Worm (Caenorhabditis elegans) whole organism, late embryonic: ENCODE results near the gene chil-9.

ENCODE experiments used
- ama-1 ChIP-seq: fragments of 150-350 bp; optimal IDR thresholded peaks from 2 replicates; lab custom pipeline; 2014
- ceh-18 ChIP-seq: sonication (generic microtip); optimal IDR thresholded peaks from 2 replicates; lab custom pipeline; 2016; ENCODE audit warnings: missing genetic modification characterization, missing compliant biosample characterization
- elt-2 ChIP-seq: sonication (generic microtip); optimal IDR thresholded peaks from 2 replicates; lab custom pipeline; 2016; ENCODE audit warnings: missing genetic modification reagents, missing genetic modification characterization, missing compliant biosample characterization
- gmeb-2 ChIP-seq: sonication (generic microtip); optimal IDR thresholded peaks from 2 replicates; lab custom pipeline; 2016; ENCODE audit warnings: missing genetic modification characterization, inconsistent platforms, missing compliant biosample characterization
- lin-11 ChIP-seq: fragments of 200-800 bp; sonication (Bioruptor generic); optimal IDR thresholded peaks from 2 replicates; lab custom pipeline; 2018; ENCODE audit warnings: mild to moderate bottlenecking, missing genetic modification characterization, missing compliant biosample characterization
- unc-55 ChIP-seq: sonication (generic microtip); optimal IDR thresholded peaks from 2 replicates; lab custom pipeline; 2017; ENCODE audit warnings: missing biosample characterization, missing genetic modification reagents, missing genetic modification characterization

ce11 chrII:9894435-9894834 is 49.3 kb upstream of the chil-9 start, which contains the start of gene F26C11.1:
- no peak for TF ChIP-seq ama-1
- no peak for TF ChIP-seq gmeb-2 (tag; lab: Kevin White, UChicago)
- no peak for TF ChIP-seq unc-55 (GFP tag; lab: Kevin White, UChicago)
- no peak for TF ChIP-seq ceh-18
- no peak for TF ChIP-seq lin-11 (tag; lab: Kevin White, UChicago)
- TF ChIP-seq elt-2 (tag; lab: Kevin White, UChicago) = no peak
